Fruit fly (Drosophila melanogaster) whole organism, embryonic: ENCODE measurements around the gene CheB98a.

Experiments used
- CG10274 ChIP-seq: fragments of 200-800 bp; sonication (Bioruptor generic); optimal IDR thresholded peaks from 3 replicates; lab custom pipeline; 2017; ENCODE audit warnings: missing biosample characterization, mild to moderate bottlenecking, missing genetic modification characterization
- CG11696 ChIP-seq: fragments of 200-800 bp; sonication (Bioruptor generic); IDR thresholded peaks from 2 replicates; pipeline ENCODE4 v1.3.6; 2022; ENCODE audit warnings: missing biosample characterization, missing genetic modification characterization
- CG12104 ChIP-seq: fragments of 200-800 bp; sonication (Bioruptor generic); optimal IDR thresholded peaks from 3 replicates; lab custom pipeline; 2016; ENCODE audit warnings: missing biosample characterization, missing genetic modification characterization
- CG13894 ChIP-seq: fragments of 200-800 bp; sonication (Bioruptor generic); optimal IDR thresholded peaks from 3 replicates; lab custom pipeline; 2018; ENCODE audit warnings: missing biosample characterization, mild to moderate bottlenecking, missing genetic modification characterization, moderate library complexity
- CG15269 ChIP-seq: fragments of 200-800 bp; sonication (Bioruptor generic); optimal IDR thresholded peaks from 2 replicates; lab custom pipeline; 2018; ENCODE audit warnings: missing biosample characterization, mild to moderate bottlenecking, missing genetic modification characterization, moderate library complexity
- CG18764 ChIP-seq: fragments of 200-800 bp; sonication (Bioruptor generic); optimal IDR thresholded peaks from 3 replicates; lab custom pipeline; 2016; ENCODE audit warnings: missing biosample characterization, missing genetic modification characterization
- CG2120 ChIP-seq: fragments of 200-800 bp; sonication (Bioruptor generic); optimal IDR thresholded peaks from 3 replicates; lab custom pipeline; 2016; ENCODE audit warnings: missing biosample characterization, missing genetic modification characterization
- CG30403 ChIP-seq: fragments of 200-800 bp; sonication (Bioruptor generic); optimal IDR thresholded peaks from 3 replicates; lab custom pipeline; 2016; ENCODE audit warnings: missing biosample characterization, missing genetic modification characterization
- CG3407 ChIP-seq: fragments of 200-800 bp; sonication (Bioruptor generic); optimal IDR thresholded peaks from 2 replicates; lab custom pipeline; 2018; ENCODE audit warnings: missing biosample characterization, mild to moderate bottlenecking, missing genetic modification characterization
- CG4282 ChIP-seq: fragments of 200-800 bp; sonication (Bioruptor generic); optimal IDR thresholded peaks from 2 replicates; lab custom pipeline; 2016; ENCODE audit warnings: missing biosample characterization, missing genetic modification characterization
- CG4328 ChIP-seq: fragments of 200-800 bp; sonication (Bioruptor generic); optimal IDR thresholded peaks from 3 replicates; lab custom pipeline; 2017; ENCODE audit warnings: missing biosample characterization, missing genetic modification reagents, missing genetic modification characterization
- CG4820 ChIP-seq: fragments of 200-800 bp; sonication (Bioruptor generic); optimal IDR thresholded peaks from 3 replicates; lab custom pipeline; 2016; ENCODE audit warnings: missing biosample characterization, missing genetic modification characterization
- CG4854 ChIP-seq: fragments of 200-800 bp; sonication (Bioruptor generic); optimal IDR thresholded peaks from 2 replicates; lab custom pipeline; 2016; ENCODE audit warnings: missing biosample characterization, missing genetic modification characterization, inconsistent platforms
- CG6272 ChIP-seq: fragments of 200-800 bp; sonication (Bioruptor generic); IDR thresholded peaks from 2 replicates; pipeline ENCODE4 v1.3.6; 2022; ENCODE audit warnings: missing biosample characterization, missing genetic modification characterization
- CG6689 ChIP-seq: fragments of 200-800 bp; sonication (Bioruptor generic); IDR thresholded peaks from 2 replicates; pipeline ENCODE4 v1.3.6; 2022; ENCODE audit warnings: missing biosample characterization, missing genetic modification characterization
- CG8924 ChIP-seq: fragments of 200-800 bp; optimal IDR thresholded peaks from 3 replicates; lab custom pipeline; 2019; ENCODE audit warnings: missing biosample characterization, mild to moderate bottlenecking, missing genetic modification characterization, moderate library complexity
- CoRest ChIP-seq: fragments of 200-800 bp; sonication (Bioruptor generic); optimal IDR thresholded peaks from 3 replicates; lab custom pipeline; 2018; ENCODE audit warnings: missing biosample characterization, mild to moderate bottlenecking, missing genetic modification characterization, moderate library complexity
- D19A ChIP-seq: fragments of 200-800 bp; optimal IDR thresholded peaks from 3 replicates; lab custom pipeline; 2019; ENCODE audit warnings: missing biosample characterization, mild to moderate bottlenecking, missing genetic modification characterization, moderate library complexity
- Deaf1 ChIP-seq: fragments of 200-800 bp; optimal IDR thresholded peaks from 3 replicates; lab custom pipeline; 2019; ENCODE audit warnings: missing biosample characterization, mild to moderate bottlenecking, missing genetic modification characterization, moderate library complexity
- Dref ChIP-seq: fragments of 200-800 bp; sonication (Bioruptor generic); IDR thresholded peaks from 2 replicates; pipeline ENCODE4 v1.3.6; 2022; ENCODE audit warnings: missing biosample characterization, missing genetic modification characterization
- Fer3 ChIP-seq: fragments of 200-800 bp; sonication (Bioruptor generic); optimal IDR thresholded peaks from 2 replicates; lab custom pipeline; 2018; ENCODE audit warnings: missing biosample characterization, mild to moderate bottlenecking, missing genetic modification characterization, moderate library complexity
- H2.0 ChIP-seq: fragments of 200-800 bp; sonication (Bioruptor generic); IDR thresholded peaks from 2 replicates; pipeline ENCODE4 v1.3.6; 2022; ENCODE audit warnings: missing biosample characterization, missing genetic modification characterization
- Lim3 ChIP-seq: fragments of 200-800 bp; sonication (Bioruptor generic); IDR thresholded peaks from 2 replicates; pipeline ENCODE4 v1.3.6; 2022; ENCODE audit warnings: missing biosample characterization, missing genetic modification characterization
- Med ChIP-seq: fragments of 200-800 bp; sonication (Bioruptor generic); peaks from one replicate; lab custom pipeline; 2016; ENCODE audit warnings: missing biosample characterization, missing genetic modification characterization, mild to moderate bottlenecking, inconsistent platforms, moderate library complexity
- Meics ChIP-seq: fragments of 200-800 bp; sonication (Bioruptor generic); optimal IDR thresholded peaks from 2 replicates; lab custom pipeline; 2017; ENCODE audit warnings: missing biosample characterization, mild to moderate bottlenecking, missing genetic modification characterization
- PHDP ChIP-seq: fragments of 200-800 bp; sonication (Bioruptor generic); optimal IDR thresholded peaks from 3 replicates; lab custom pipeline; 2018; ENCODE audit warnings: missing biosample characterization, mild to moderate bottlenecking, missing genetic modification characterization, moderate library complexity
- Taf1 ChIP-seq: fragments of 200-800 bp; sonication (Bioruptor generic); IDR thresholded peaks from 2 replicates; pipeline ENCODE4 v1.3.6; 2022; ENCODE audit warnings: missing biosample characterization, missing genetic modification characterization
- ac ChIP-seq: fragments of 200-800 bp; sonication (Bioruptor generic); optimal IDR thresholded peaks from 3 replicates; lab custom pipeline; 2017; ENCODE audit warnings: missing biosample characterization, mild to moderate bottlenecking, missing genetic modification characterization
- ara ChIP-seq: fragments of 200-800 bp; sonication (Bioruptor generic); IDR thresholded peaks from 2 replicates; pipeline ENCODE4 v1.3.6; 2022; ENCODE audit warnings: missing biosample characterization, missing genetic modification characterization
- az2 ChIP-seq: fragments of 200-800 bp; sonication (Bioruptor generic); optimal IDR thresholded peaks from 3 replicates; lab custom pipeline; 2016; ENCODE audit warnings: missing biosample characterization, missing genetic modification characterization
- bsh ChIP-seq, 2 experiments: fragments of 200-800 bp; sonication (Bioruptor generic); optimal IDR thresholded peaks; 2 replicates each; lab custom pipeline; 2017 to 2018; ENCODE audit warnings: mild to moderate bottlenecking in 2 of 2, missing biosample characterization in 2 of 2, missing genetic modification characterization in 2 of 2, moderate library complexity in 1 of 2
- cg ChIP-seq: fragments of 200-800 bp; sonication (Bioruptor generic); optimal IDR thresholded peaks from 3 replicates; lab custom pipeline; 2019; ENCODE audit warnings: missing biosample characterization, mild to moderate bottlenecking, missing genetic modification characterization, moderate library complexity
- chif ChIP-seq, 2 experiments: fragments of 200-800 bp; sonication (Bioruptor generic); optimal IDR thresholded peaks; 3 replicates each; lab custom pipeline; 2016; ENCODE audit warnings: missing biosample characterization in 2 of 2, missing genetic modification characterization in 2 of 2
- croc ChIP-seq: fragments of 200-800 bp; sonication (Bioruptor generic); conservative IDR thresholded peaks from 3 replicates; pipeline ENCODE4 v1.3.6; 2022; ENCODE audit warnings: missing biosample characterization, missing genetic modification characterization
- dmrt99B ChIP-seq: fragments of 200-800 bp; sonication (Bioruptor generic); optimal IDR thresholded peaks from 2 replicates; lab custom pipeline; 2018; ENCODE audit warnings: missing biosample characterization, mild to moderate bottlenecking, missing genetic modification characterization, moderate library complexity
- esg ChIP-seq: fragments of 200-800 bp; sonication (Bioruptor generic); conservative IDR thresholded peaks from 2 replicates; pipeline ENCODE4 v1.3.6; 2022; ENCODE audit warnings: missing biosample characterization, missing genetic modification characterization
- ewg ChIP-seq: fragments of 200-800 bp; sonication (Bioruptor generic); optimal IDR thresholded peaks from 3 replicates; lab custom pipeline; 2017; ENCODE audit warnings: mild to moderate bottlenecking, missing biosample characterization, missing genetic modification reagents, missing genetic modification characterization
- exex ChIP-seq: fragments of 200-800 bp; sonication (Bioruptor generic); optimal IDR thresholded peaks from 4 replicates; lab custom pipeline; 2018; ENCODE audit warnings: missing biosample characterization, mild to moderate bottlenecking, missing genetic modification characterization, moderate library complexity
- fd3F ChIP-seq: fragments of 200-800 bp; sonication (Bioruptor generic); optimal IDR thresholded peaks from 2 replicates; lab custom pipeline; 2018; ENCODE audit warnings: missing biosample characterization, mild to moderate bottlenecking, missing genetic modification characterization, moderate library complexity
- gce ChIP-seq: fragments of 200-800 bp; sonication (Bioruptor generic); IDR thresholded peaks from 3 replicates; pipeline ENCODE4 v1.3.6; 2022; ENCODE audit warnings: missing biosample characterization, missing genetic modification characterization
- grau ChIP-seq: fragments of 200-800 bp; optimal IDR thresholded peaks from 3 replicates; lab custom pipeline; 2019; ENCODE audit warnings: missing biosample characterization, mild to moderate bottlenecking, missing genetic modification characterization, moderate library complexity
- hb ChIP-seq: fragments of 200-800 bp; sonication (Bioruptor generic); IDR thresholded peaks from 3 replicates; pipeline ENCODE4 v1.3.6; 2022; ENCODE audit warnings: missing biosample characterization, missing genetic modification characterization; ENCODE audit not compliant: partially characterized antibody
- lbe ChIP-seq: fragments of 200-800 bp; sonication (Bioruptor generic); optimal IDR thresholded peaks from 2 replicates; lab custom pipeline; 2016; ENCODE audit warnings: missing biosample characterization, mild to moderate bottlenecking, missing genetic modification characterization
- lola ChIP-seq, 3 experiments: fragments of >200 bp in 2 of 3; fragments of 200-800 bp in 1 of 3; sonication (Bioruptor generic) in 1 of 3; optimal IDR thresholded peaks; 2 replicates each; lab custom pipeline; 2017 to 2019; ENCODE audit warnings: missing biosample characterization in 3 of 3, missing genetic modification characterization in 3 of 3, mild to moderate bottlenecking in 1 of 3, moderate library complexity in 1 of 3
- phol ChIP-seq: fragments of 200-800 bp; sonication (Bioruptor generic); optimal IDR thresholded peaks from 3 replicates; lab custom pipeline; 2018; ENCODE audit warnings: missing biosample characterization, mild to moderate bottlenecking, missing genetic modification characterization, moderate library complexity
- pros ChIP-seq: fragments of 200-800 bp; sonication (Bioruptor generic); optimal IDR thresholded peaks from 3 replicates; lab custom pipeline; 2019; ENCODE audit warnings: missing biosample characterization, mild to moderate bottlenecking, missing genetic modification characterization, moderate library complexity
- row ChIP-seq: fragments of 200-800 bp; sonication (Bioruptor generic); IDR thresholded peaks from 3 replicates; pipeline ENCODE4 v1.3.6; 2022; ENCODE audit warnings: missing biosample characterization, missing genetic modification characterization
- sqz ChIP-seq: fragments of 200-800 bp; sonication (Bioruptor generic); optimal IDR thresholded peaks from 3 replicates; lab custom pipeline; 2018; ENCODE audit warnings: missing biosample characterization, mild to moderate bottlenecking, missing genetic modification characterization
- usp ChIP-seq: fragments of >200 bp; optimal IDR thresholded peaks from 2 replicates; lab custom pipeline; 2017; ENCODE audit warnings: missing biosample characterization, missing genetic modification characterization
- wdn ChIP-seq: fragments of 200-800 bp; sonication (Bioruptor generic); IDR thresholded peaks from 2 replicates; pipeline ENCODE4 v1.3.6; 2022; ENCODE audit warnings: missing biosample characterization, missing genetic modification characterization
- zf30C ChIP-seq: fragments of 200-800 bp; sonication (Bioruptor generic); optimal IDR thresholded peaks from 3 replicates; lab custom pipeline; 2018; ENCODE audit warnings: missing biosample characterization, mild to moderate bottlenecking, missing genetic modification characterization

CheB98a gene

DNA sequence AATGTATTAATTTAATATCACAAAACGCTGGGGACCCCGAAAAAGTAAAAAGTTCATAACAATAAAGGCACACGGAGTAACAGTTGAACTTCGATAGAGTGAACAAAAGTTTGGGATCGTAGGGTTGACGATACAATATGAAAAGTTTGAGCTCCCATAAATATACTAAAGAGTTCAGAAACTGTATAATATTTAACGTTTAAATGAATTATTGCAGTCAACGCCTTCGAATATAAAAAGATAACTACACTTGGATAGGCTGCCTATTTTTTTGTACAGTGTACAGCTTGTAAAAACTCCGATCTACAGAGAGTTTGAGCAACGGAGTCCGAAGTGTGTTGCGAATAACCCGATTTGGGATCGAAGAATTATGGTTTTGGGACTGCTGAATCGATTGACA is 24.2 kb downstream of the CheB98a start (continued):
- TF ChIP-seq CoRest (tag; lab: Kevin White, UChicago) = peak; percentile 7
- no peak for TF ChIP-seq hb (GFP tag; lab: Robert Waterston, UW)
- peak; percentile 63 for TF ChIP-seq Med (GFP tag; lab: Kevin White, UChicago)
- no peak for TF ChIP-seq D19A (tag; lab: Kevin White, UChicago)
- no peak for TF ChIP-seq CG6272
- TF ChIP-seq CG4282 (GFP tag; lab: Kevin White, UChicago) = no peak
- no peak for TF ChIP-seq ac
- TF ChIP-seq CG4854 (GFP tag; lab: Kevin White, UChicago) = no peak
- peak; percentile 77 for TF ChIP-seq grau (tag; lab: Kevin White, UChicago)
- peak; percentile 23 for TF ChIP-seq CG4820 (GFP tag; lab: Kevin White, UChicago)
- TF ChIP-seq phol (tag; lab: Kevin White, UChicago) = peak; percentile 25
- no peak for TF ChIP-seq wdn
- no peak for TF ChIP-seq Dref
- TF ChIP-seq Taf1 = no peak
- no peak for TF ChIP-seq CG10274 (GFP tag; lab: Kevin White, UChicago)
- TF ChIP-seq cg = no peak
- no peak for TF ChIP-seq croc
- TF ChIP-seq Deaf1 (tag; lab: Kevin White, UChicago) = no peak
- TF ChIP-seq CG30403 = peak; percentile 3
- no peak for TF ChIP-seq CG12104 (GFP tag; lab: Kevin White, UChicago)
- peak; percentile 42 for TF ChIP-seq dmrt99B
- TF ChIP-seq row (GFP tag; lab: Robert Waterston, UW) = peak; percentile 31; the same call in 1 of the 3 replicates
- TF ChIP-seq ewg (GFP tag; lab: Kevin White, UChicago) = no peak
- no peak for TF ChIP-seq CG18764 (GFP tag; lab: Kevin White, UChicago)
- no peak for TF ChIP-seq H2.0 (GFP tag; lab: Robert Waterston, UW)
- TF ChIP-seq fd3F (GFP tag; lab: Kevin White, UChicago) = no peak
- peak; percentile 22 for TF ChIP-seq PHDP (tag; lab: Kevin White, UChicago)
- TF ChIP-seq lola (GFP tag; optimal IDR thresholded peaks at IDR 0.05; lab: Kevin White, UChicago) = no peak
- TF ChIP-seq exex (tag; lab: Kevin White, UChicago) = no peak
- no peak for TF ChIP-seq sqz (GFP tag; lab: Kevin White, UChicago)
- TF ChIP-seq bsh (GFP tag; optimal IDR thresholded peaks at IDR 0.05; lab: Kevin White, UChicago) = peak in 1 of 2 experiments; percentile 3
- no peak for TF ChIP-seq Lim3
- TF ChIP-seq pros (GFP tag; lab: Kevin White, UChicago) = no peak
- TF ChIP-seq CG11696 (GFP tag; lab: Robert Waterston, UW) = no peak
- TF ChIP-seq chif (GFP tag; optimal IDR thresholded peaks at IDR 0.05; lab: Kevin White, UChicago) = peak in 1 of 2 experiments; percentile 6
- TF ChIP-seq gce (GFP tag; lab: Robert Waterston, UW) = no peak
- TF ChIP-seq az2 = peak; percentile 19
- no peak for TF ChIP-seq esg (GFP tag; lab: Robert Waterston, UW)
- peak; percentile 10 for TF ChIP-seq Meics (GFP tag; lab: Kevin White, UChicago)
- no peak for TF ChIP-seq usp (GFP tag; lab: Kevin White, UChicago)
- TF ChIP-seq zf30C (GFP tag; lab: Kevin White, UChicago) = peak; percentile 35
- TF ChIP-seq Fer3 (tag; lab: Kevin White, UChicago) = peak; percentile 23
- TF ChIP-seq CG8924 = peak; percentile 12
- TF ChIP-seq CG4328 (GFP tag; lab: Kevin White, UChicago) = no peak
- no peak for TF ChIP-seq CG6689 (GFP tag; lab: Robert Waterston, UW)
- peak; percentile 28 for TF ChIP-seq lbe (GFP tag; lab: Kevin White, UChicago)
- TF ChIP-seq CG15269 (tag; lab: Kevin White, UChicago) = peak; percentile 3
- peak; percentile 27 for TF ChIP-seq CG2120 (GFP tag; lab: Kevin White, UChicago)
- no peak for TF ChIP-seq CG3407 (GFP tag; lab: Kevin White, UChicago)
- TF ChIP-seq ara = no peak
- TF ChIP-seq CG13894 (tag; lab: Kevin White, UChicago) = no peak
